Worm (Caenorhabditis elegans) whole organism, L2 larva: ENCODE results near the gene trxr-1.

Source experiments
- F13H6.1 ChIP-seq: sonication (generic microtip); optimal IDR thresholded peaks from 2 replicates; lab custom pipeline; 2016; ENCODE audit warnings: missing genetic modification characterization, missing compliant biosample characterization
- Y55F3AM.14 ChIP-seq: fragments of 200-800 bp; sonication (Bioruptor generic); optimal IDR thresholded peaks from 2 replicates; lab custom pipeline; 2018; ENCODE audit warnings: mild to moderate bottlenecking, missing genetic modification characterization, missing compliant biosample characterization
- ZK546.5 ChIP-seq: sonication (generic microtip); optimal IDR thresholded peaks from 2 replicates; lab custom pipeline; 2017; ENCODE audit warnings: missing biosample characterization, missing genetic modification characterization
- aly-2 ChIP-seq: fragments of 150-350 bp; optimal IDR thresholded peaks from 2 replicates; lab custom pipeline; 2014; ENCODE audit warnings: missing biosample characterization, missing genetic modification characterization
- ama-1 ChIP-seq: fragments of 150-350 bp; optimal IDR thresholded peaks from 2 replicates; lab custom pipeline; 2018; ENCODE audit warnings: inconsistent platforms
- blmp-1 ChIP-seq: sonication (generic microtip); optimal IDR thresholded peaks from 2 replicates; lab custom pipeline; 2017; ENCODE audit warnings: missing genetic modification characterization, mild to moderate bottlenecking, missing compliant biosample characterization, antibody characterized with exemption, moderate library complexity; ENCODE audit not compliant: insufficient read depth
- ceh-16 ChIP-seq: fragments of 150-350 bp; optimal IDR thresholded peaks from 2 replicates; lab custom pipeline; 2014; ENCODE audit warnings: missing biosample characterization, missing genetic modification characterization
- ceh-82 ChIP-seq: fragments of 150-350 bp; optimal IDR thresholded peaks from 2 replicates; lab custom pipeline; 2014; ENCODE audit warnings: missing biosample characterization, missing genetic modification characterization
- dmd-4 ChIP-seq: sonication (generic microtip); optimal IDR thresholded peaks from 2 replicates; lab custom pipeline; 2017; ENCODE audit warnings: missing biosample characterization, missing genetic modification characterization
- egl-27 ChIP-seq: sonication (generic microtip); optimal IDR thresholded peaks from 3 replicates; lab custom pipeline; 2017; ENCODE audit warnings: missing biosample characterization, missing genetic modification reagents, missing genetic modification characterization
- elt-1 ChIP-seq: fragments of 150-350 bp; optimal IDR thresholded peaks from 2 replicates; lab custom pipeline; 2014; ENCODE audit warnings: missing biosample characterization, missing genetic modification characterization
- elt-3 ChIP-seq: sonication (generic microtip); optimal IDR thresholded peaks from 2 replicates; lab custom pipeline; 2017; ENCODE audit warnings: missing biosample characterization, missing genetic modification characterization
- fos-1 ChIP-seq: fragments of 150-350 bp; optimal IDR thresholded peaks from 2 replicates; lab custom pipeline; 2014; ENCODE audit warnings: missing biosample characterization, missing genetic modification characterization
- gmeb-1 ChIP-seq: fragments of 150-350 bp; optimal IDR thresholded peaks from 2 replicates; lab custom pipeline; 2014; ENCODE audit warnings: missing biosample characterization, missing genetic modification characterization
- lin-11 ChIP-seq: fragments of 150-350 bp; sonication (generic microtip); optimal IDR thresholded peaks from 2 replicates; lab custom pipeline; 2014; ENCODE audit warnings: missing biosample characterization, missing genetic modification characterization, inconsistent platforms, mixed read lengths
- lin-13 ChIP-seq: fragments of 150-350 bp; optimal IDR thresholded peaks from 2 replicates; lab custom pipeline; 2014; ENCODE audit warnings: missing biosample characterization, missing genetic modification reagents, missing genetic modification characterization
- lin-39 ChIP-seq: fragments of 150-350 bp; optimal IDR thresholded peaks from 2 replicates; lab custom pipeline; 2014; ENCODE audit warnings: missing biosample characterization, missing genetic modification reagents, missing genetic modification characterization
- mab-5 ChIP-seq: fragments of 150-350 bp; optimal IDR thresholded peaks from 2 replicates; lab custom pipeline; 2014; ENCODE audit warnings: missing biosample characterization, missing genetic modification characterization
- mdl-1 ChIP-seq, 2 experiments: fragments of 150-350 bp in 1 of 2; sonication (generic microtip) in 1 of 2; optimal IDR thresholded peaks; 2 replicates each; lab custom pipeline; 2017; ENCODE audit warnings: missing biosample characterization in 2 of 2, missing genetic modification characterization in 2 of 2
- nhr-10 ChIP-seq: sonication (generic microtip); optimal IDR thresholded peaks from 2 replicates; lab custom pipeline; 2017; ENCODE audit warnings: missing biosample characterization, missing genetic modification characterization
- nhr-11 ChIP-seq: fragments of 150-350 bp; optimal IDR thresholded peaks from 2 replicates; lab custom pipeline; 2014; ENCODE audit warnings: missing biosample characterization, missing genetic modification characterization
- nhr-12 ChIP-seq: fragments of 150-350 bp; optimal IDR thresholded peaks from 2 replicates; lab custom pipeline; 2014; ENCODE audit warnings: missing biosample characterization, missing genetic modification characterization
- nhr-129 ChIP-seq: fragments of 150-350 bp; optimal IDR thresholded peaks from 2 replicates; lab custom pipeline; 2014; ENCODE audit warnings: missing biosample characterization, missing genetic modification characterization
- nhr-21 ChIP-seq: fragments of 150-350 bp; optimal IDR thresholded peaks from 2 replicates; lab custom pipeline; 2014; ENCODE audit warnings: missing biosample characterization, missing genetic modification characterization
- nhr-25 ChIP-seq: fragments of 150-350 bp; sonication (generic microtip); optimal IDR thresholded peaks from 3 replicates; lab custom pipeline; 2014; ENCODE audit warnings: missing biosample characterization, missing genetic modification characterization
- nhr-6 ChIP-seq: fragments of 150-350 bp; optimal IDR thresholded peaks from 2 replicates; lab custom pipeline; 2014; ENCODE audit warnings: missing biosample characterization, missing genetic modification characterization
- peb-1 ChIP-seq: fragments of 150-350 bp; optimal IDR thresholded peaks from 2 replicates; lab custom pipeline; 2014; ENCODE audit warnings: missing biosample characterization, missing genetic modification characterization
- sem-4 ChIP-seq: fragments of 150-350 bp; optimal IDR thresholded peaks from 2 replicates; lab custom pipeline; 2014; ENCODE audit warnings: missing biosample characterization, missing genetic modification reagents, missing genetic modification characterization
- sma-3 ChIP-seq: sonication (generic microtip); optimal IDR thresholded peaks from 2 replicates; lab custom pipeline; 2016; ENCODE audit warnings: missing genetic modification reagents, missing genetic modification characterization, missing compliant biosample characterization
- snpc-4 ChIP-seq: fragments of 150-350 bp; optimal IDR thresholded peaks from 2 replicates; lab custom pipeline; 2014; ENCODE audit warnings: missing biosample characterization, missing genetic modification characterization
- unc-39 ChIP-seq: fragments of 150-350 bp; optimal IDR thresholded peaks from 2 replicates; lab custom pipeline; 2014; ENCODE audit warnings: missing biosample characterization, missing genetic modification characterization
- unc-55 ChIP-seq: fragments of 150-350 bp; sonication (generic microtip); optimal IDR thresholded peaks from 3 replicates; lab custom pipeline; 2014; ENCODE audit warnings: missing biosample characterization, missing genetic modification reagents, missing genetic modification characterization
- unc-62 ChIP-seq: fragments of 150-350 bp; optimal IDR thresholded peaks from 2 replicates; lab custom pipeline; 2014; ENCODE audit warnings: missing biosample characterization, missing genetic modification reagents, missing genetic modification characterization
- zag-1 ChIP-seq: fragments of 150-350 bp; optimal IDR thresholded peaks from 2 replicates; lab custom pipeline; 2014; ENCODE audit warnings: missing biosample characterization, missing genetic modification characterization
- ztf-1 ChIP-seq: fragments of 200-800 bp; sonication (Bioruptor generic); conservative IDR thresholded peaks from 2 replicates; pipeline ENCODE4 v1.3.6; 2022; ENCODE audit warnings: missing genetic modification characterization, missing compliant biosample characterization
- ztf-11 ChIP-seq: sonication (generic microtip); optimal IDR thresholded peaks from 2 replicates; lab custom pipeline; 2017; ENCODE audit warnings: missing biosample characterization, missing genetic modification characterization
- ztf-4 ChIP-seq: fragments of 150-350 bp; optimal IDR thresholded peaks from 2 replicates; lab custom pipeline; 2014; ENCODE audit warnings: missing biosample characterization, missing genetic modification characterization

trxr-1 gene

ce11 chrIV:7052135-7052534 is 40.4 kb downstream of the trxr-1 start:
- TF ChIP-seq fos-1 (no peak), sem-4 (tag; lab: Kevin White, UChicago) (no peak), lin-11 (tag; lab: Kevin White, UChicago) (no peak), aly-2 (tag; lab: Kevin White, UChicago) (no peak), egl-27 (no peak), sma-3 (GFP tag; lab: Kevin White, UChicago) (no peak), gmeb-1 (tag; lab: Kevin White, UChicago) (no peak), ztf-4 (no peak), ZK546.5 (no peak), lin-13 (GFP tag; lab: Kevin White, UChicago) (no peak), mab-5 (no peak), peb-1 (tag; lab: Kevin White, UChicago) (no peak), nhr-6 (no peak)

- TF ChIP-seq lin-39 (no peak), ama-1 (no peak), unc-62 (GFP tag; lab: Kevin White, UChicago) (no peak), mab-5 (no peak), snpc-4 (tag; lab: Kevin White, UChicago) (no peak), sem-4 (tag; lab: Kevin White, UChicago) (no peak), mdl-1 (tag; optimal IDR thresholded peaks at IDR 0.05; lab: Kevin White, UChicago) (no peak), zag-1 (no peak), sma-3 (GFP tag; lab: Kevin White, UChicago) (no peak), nhr-6 (no peak), unc-55 (GFP tag; lab: Kevin White, UChicago) (no peak), elt-1 (no peak), nhr-12 (tag; lab: Kevin White, UChicago) (no peak), Y55F3AM.14 (GFP tag; lab: Kevin White, UChicago) (no peak), nhr-11 (tag; lab: Kevin White, UChicago) (no peak), ztf-4 (no peak), gmeb-1 (tag; lab: Kevin White, UChicago) (no peak), dmd-4 (no peak)
Observed at ce11 chrIV:7057677-7058076, 45.9 kb downstream of the trxr-1 start, which contains the start of gene srx-50. Gene srx-50, plus strand, starts transcription at chrIV:7057977.

ce11 chrIV:7062697-7063096 is 50.9 kb downstream of the trxr-1 start:
- TF ChIP-seq unc-55 (GFP tag; lab: Kevin White, UChicago) (no peak), sem-4 (tag; lab: Kevin White, UChicago) (no peak), sma-3 (GFP tag; lab: Kevin White, UChicago) (no peak), ZK546.5 (no peak), ceh-82 (tag; lab: Kevin White, UChicago) (no peak), elt-1 (no peak), ama-1 (no peak), lin-39 (no peak), mab-5 (no peak), lin-13 (GFP tag; lab: Kevin White, UChicago) (no peak), nhr-129 (tag; lab: Kevin White, UChicago) (no peak), nhr-12 (tag; lab: Kevin White, UChicago) (no peak), unc-62 (GFP tag; lab: Kevin White, UChicago) (no peak), aly-2 (tag; lab: Kevin White, UChicago) (no peak), nhr-25 (tag; lab: Kevin White, UChicago) (no peak), mdl-1 (tag; optimal IDR thresholded peaks at IDR 0.05; lab: Kevin White, UChicago) (no peak), blmp-1 (tag; lab: Kevin White, UChicago) (no peak), F13H6.1 (tag; lab: Kevin White, UChicago) (no peak), Y55F3AM.14 (GFP tag; lab: Kevin White, UChicago) (no peak)

ce11 chrIV:7065022-7065421 is 53.3 kb downstream of the trxr-1 start, which contains the start of gene Y43B11AL.1:
Gene Y43B11AL.1, plus strand, starts transcription at chrIV:7065322.
- TF ChIP-seq nhr-10 (no peak), ztf-11 (tag; lab: Kevin White, UChicago) (no peak), lin-11 (tag; lab: Kevin White, UChicago) (no peak), unc-39 (tag; lab: Kevin White, UChicago) (no peak), ztf-1 (GFP tag; lab: Robert Waterston, UW) (no peak), gmeb-1 (tag; lab: Kevin White, UChicago) (no peak), ama-1 (no peak), nhr-21 (tag; lab: Kevin White, UChicago) (no peak), ceh-16 (tag; lab: Kevin White, UChicago) (no peak), elt-3 (tag; lab: Kevin White, UChicago) (no peak), peb-1 (tag; lab: Kevin White, UChicago) (no peak), lin-13 (GFP tag; lab: Kevin White, UChicago) (no peak)
